Worm (Caenorhabditis elegans): ENCODE results near the gene slc-17.4.

DNA sequence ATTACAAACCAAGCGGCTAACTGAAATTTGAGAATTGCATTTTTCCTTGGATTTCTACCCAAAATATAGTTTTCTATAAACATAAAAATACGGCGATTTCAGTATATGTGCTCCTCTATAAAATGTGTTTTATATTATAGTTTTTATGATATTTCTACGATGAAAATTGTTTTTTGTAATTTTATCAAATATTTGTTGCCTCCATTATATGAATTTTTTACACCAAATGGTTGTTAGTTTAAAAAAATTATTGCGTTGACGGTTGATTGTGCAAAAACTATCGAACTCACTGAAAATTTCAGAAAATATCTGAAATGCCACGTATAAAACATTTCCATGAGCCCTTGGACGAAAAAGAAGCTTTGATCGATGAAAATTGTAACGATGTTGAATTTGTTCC, 16.7 kb upstream of the slc-17.4 start, which contains the start of gene T28F3.9:
- TF ChIP-seq ceh-16 (tag; optimal IDR thresholded peaks at IDR 0.05) (no peak), zag-1 (tag; optimal IDR thresholded peaks at IDR 0.05) (no peak), nhr-43 (tag; optimal IDR thresholded peaks at IDR 0.05; ENCODE audit: poor library complexity, severe bottlenecking) (no peak), tbx-2 (tag; optimal IDR thresholded peaks at IDR 0.05) (no peak), nhr-237 (tag; optimal IDR thresholded peaks at IDR 0.05) (no peak), nhr-11 (tag; optimal IDR thresholded peaks at IDR 0.05) (no peak), ZK546.5 (tag; optimal IDR thresholded peaks at IDR 0.05) (no peak), pqm-1 (tag; optimal IDR thresholded peaks at IDR 0.05) (no peak), ama-1 (optimal IDR thresholded peaks at IDR 0.05) (no peak)
